Fruit fly (Drosophila melanogaster) whole organism, prepupa: ENCODE data around the gene mbm.
A peak's percentile ranks its signal among the peaks of the same experiment; 100 is the strongest.

ENCODE experiments used
- CG15336 ChIP-seq: fragments of 200-800 bp; sonication (Bioruptor generic); IDR thresholded peaks from 2 replicates; pipeline ENCODE4 v1.3.6; 2022; ENCODE audit warnings: missing biosample characterization, missing genetic modification characterization
- CG3032 ChIP-seq: fragments of 200-800 bp; optimal IDR thresholded peaks from 2 replicates; lab custom pipeline; 2019; ENCODE audit warnings: missing biosample characterization, mild to moderate bottlenecking, missing genetic modification characterization, moderate library complexity
- CG32006 ChIP-seq: fragments of 200-800 bp; sonication (Bioruptor generic); optimal IDR thresholded peaks from 3 replicates; lab custom pipeline; 2017; ENCODE audit warnings: missing biosample characterization, mild to moderate bottlenecking, missing genetic modification characterization
- CG3919 ChIP-seq: fragments of 200-800 bp; sonication (Bioruptor generic); optimal IDR thresholded peaks from 3 replicates; lab custom pipeline; 2016; ENCODE audit warnings: missing biosample characterization, missing genetic modification characterization
- CG6808 ChIP-seq: fragments of 200-800 bp; sonication (Bioruptor generic); optimal IDR thresholded peaks from 3 replicates; lab custom pipeline; 2017; ENCODE audit warnings: missing biosample characterization, missing genetic modification characterization, mild to moderate bottlenecking, moderate library complexity, missing genetic modification reagents
- CG8119 ChIP-seq: fragments of 200-800 bp; sonication (Bioruptor generic); IDR thresholded peaks from 3 replicates; pipeline ENCODE4 v1.3.6; 2022; ENCODE audit warnings: missing biosample characterization, missing genetic modification characterization
- CG8319 ChIP-seq: fragments of 200-800 bp; sonication (Bioruptor generic); optimal IDR thresholded peaks from 3 replicates; lab custom pipeline; 2016; ENCODE audit warnings: missing biosample characterization, missing genetic modification characterization
- CG8632 ChIP-seq: fragments of 200-800 bp; sonication (Bioruptor generic); optimal IDR thresholded peaks from 3 replicates; lab custom pipeline; 2016; ENCODE audit warnings: missing biosample characterization, missing genetic modification characterization
- Ets21C ChIP-seq: fragments of 200-800 bp; sonication (Bioruptor generic); optimal IDR thresholded peaks from 3 replicates; lab custom pipeline; 2016; ENCODE audit warnings: missing biosample characterization, missing genetic modification characterization
- Ets96B ChIP-seq: fragments of 200-800 bp; optimal IDR thresholded peaks from 2 replicates; lab custom pipeline; 2019; ENCODE audit warnings: missing biosample characterization, mild to moderate bottlenecking, missing genetic modification characterization, moderate library complexity
- Gug ChIP-seq: fragments of 200-800 bp; sonication (Bioruptor generic); IDR thresholded peaks from 2 replicates; pipeline ENCODE4 v1.3.6; 2022; ENCODE audit warnings: missing biosample characterization, missing genetic modification characterization
- Lpt ChIP-seq: fragments of 200-800 bp; sonication (Bioruptor generic); optimal IDR thresholded peaks from 3 replicates; lab custom pipeline; 2016; ENCODE audit warnings: missing biosample characterization, missing genetic modification characterization
- OdsH ChIP-seq: fragments of 200-800 bp; sonication (Bioruptor generic); optimal IDR thresholded peaks from 3 replicates; lab custom pipeline; 2016; ENCODE audit warnings: missing biosample characterization, missing genetic modification characterization
- Sox102F ChIP-seq: fragments of 200-800 bp; sonication (Bioruptor generic); optimal IDR thresholded peaks from 2 replicates; lab custom pipeline; 2016; ENCODE audit warnings: missing biosample characterization, mild to moderate bottlenecking, missing genetic modification characterization
- Sox15 ChIP-seq: fragments of 200-800 bp; sonication (Bioruptor generic); optimal IDR thresholded peaks from 3 replicates; lab custom pipeline; 2016; ENCODE audit warnings: missing biosample characterization, missing genetic modification characterization
- acj6 ChIP-seq: fragments of 200-800 bp; sonication (Bioruptor generic); optimal IDR thresholded peaks from 3 replicates; lab custom pipeline; 2016; ENCODE audit warnings: missing biosample characterization, missing genetic modification characterization
- cyc ChIP-seq: fragments of 200-800 bp; sonication (Bioruptor generic); optimal IDR thresholded peaks from 3 replicates; lab custom pipeline; 2016; ENCODE audit warnings: missing biosample characterization, missing genetic modification characterization
- dsx ChIP-seq: fragments of 200-800 bp; optimal IDR thresholded peaks from 3 replicates; lab custom pipeline; 2019; ENCODE audit warnings: missing biosample characterization, mild to moderate bottlenecking, missing genetic modification characterization, moderate library complexity; ENCODE audit not compliant: poor library complexity, severe bottlenecking
- esn ChIP-seq: fragments of 200-800 bp; sonication (Bioruptor generic); optimal IDR thresholded peaks from 2 replicates; lab custom pipeline; 2016; ENCODE audit warnings: missing biosample characterization, mild to moderate bottlenecking, missing genetic modification characterization, moderate library complexity
- fd59A ChIP-seq: fragments of 200-800 bp; sonication (Bioruptor generic); optimal IDR thresholded peaks from 2 replicates; lab custom pipeline; 2017; ENCODE audit warnings: missing biosample characterization, mild to moderate bottlenecking, missing genetic modification characterization, missing genetic modification reagents
- fd85E ChIP-seq: fragments of 200-800 bp; sonication (Bioruptor generic); optimal IDR thresholded peaks from 3 replicates; lab custom pipeline; 2016; ENCODE audit warnings: missing biosample characterization, missing genetic modification characterization
- fkh ChIP-seq: fragments of 200-800 bp; sonication (Bioruptor generic); optimal IDR thresholded peaks from 3 replicates; lab custom pipeline; 2017; ENCODE audit warnings: missing biosample characterization, mild to moderate bottlenecking, missing genetic modification characterization, moderate library complexity
- lz ChIP-seq: fragments of 200-800 bp; sonication (Bioruptor generic); optimal IDR thresholded peaks from 3 replicates; lab custom pipeline; 2016; ENCODE audit warnings: missing biosample characterization, missing genetic modification characterization
- net ChIP-seq: fragments of 200-800 bp; sonication (Bioruptor generic); optimal IDR thresholded peaks from 3 replicates; lab custom pipeline; 2016; ENCODE audit warnings: missing biosample characterization, missing genetic modification characterization
- salr ChIP-seq, 2 experiments: fragments of 200-800 bp; sonication (Bioruptor generic); optimal IDR thresholded peaks; 3 replicates each; lab custom pipeline; 2016 to 2018; ENCODE audit warnings: missing biosample characterization in 2 of 2, missing genetic modification characterization in 2 of 2, mild to moderate bottlenecking in 1 of 2
- svp ChIP-seq: fragments of 200-800 bp; sonication (Bioruptor generic); peaks from one replicate; lab custom pipeline; 2016; ENCODE audit warnings: missing biosample characterization, missing genetic modification characterization
- topi ChIP-seq: fragments of 200-800 bp; sonication (Bioruptor generic); optimal IDR thresholded peaks from 3 replicates; lab custom pipeline; 2016; ENCODE audit warnings: missing biosample characterization, missing genetic modification characterization
- vri ChIP-seq: fragments of 200-800 bp; sonication (Bioruptor generic); optimal IDR thresholded peaks from 3 replicates; lab custom pipeline; 2016; ENCODE audit warnings: missing biosample characterization, mild to moderate bottlenecking, missing genetic modification characterization

mbm gene

DNA sequence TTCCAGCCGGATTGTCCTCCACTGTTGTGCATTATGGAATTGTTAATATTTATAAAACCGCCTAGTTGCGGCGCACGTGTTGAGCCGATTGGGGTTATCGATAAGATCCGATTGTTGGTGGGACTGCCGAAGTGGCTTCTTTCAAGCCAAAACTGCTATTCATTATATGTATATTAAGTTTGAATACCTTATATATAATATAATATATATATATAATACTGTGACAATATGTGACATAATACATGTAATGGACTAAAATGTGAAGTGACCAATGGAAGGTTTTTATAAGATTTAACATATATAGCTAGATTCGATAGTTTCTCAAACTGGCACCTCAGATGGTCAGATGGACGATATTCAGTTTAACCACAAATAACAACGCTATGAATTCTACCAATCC is at the start of gene mbm, which contains the start of gene CG11555:
TSS of gene mbm (minus strand) at position 113 of the 400 bp plus-strand sequence.
TSS of gene CG11555 (plus strand) at position 234 of the 400 bp plus-strand sequence.
- TF ChIP-seq CG32006 (GFP tag; lab: Kevin White, UChicago) (no peak), dsx (GFP tag; lab: Kevin White, UChicago) (peak; percentile 5), Ets96B (tag; lab: Kevin White, UChicago) (peak; percentile 39), CG3032 (peak; percentile 26), esn (GFP tag; lab: Kevin White, UChicago) (peak; percentile 19)

DNA sequence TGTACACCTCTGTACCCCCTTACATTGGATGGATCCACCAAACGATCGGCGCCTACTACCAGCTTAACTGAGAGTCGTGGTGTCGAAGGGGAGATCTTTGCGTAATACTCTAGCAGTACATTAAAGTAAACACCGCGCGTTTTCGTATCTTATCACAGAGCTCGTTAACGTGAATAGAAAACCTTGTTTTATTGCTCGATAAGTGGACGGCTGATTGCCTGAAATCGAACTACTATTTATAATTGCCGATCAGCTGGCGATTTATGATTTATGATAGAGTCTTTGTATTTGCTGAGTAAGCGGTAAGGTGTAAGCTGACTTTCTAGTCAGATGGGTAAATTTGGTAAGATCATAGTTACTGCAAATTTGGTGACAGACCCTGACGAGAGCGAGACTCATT is 49.4 kb upstream of the mbm start:
- TF ChIP-seq Lpt: no peak
- no peak for TF ChIP-seq CG6808 (GFP tag; lab: Kevin White, UChicago)
- TF ChIP-seq Sox15 (GFP tag; lab: Kevin White, UChicago): no peak
- no peak for TF ChIP-seq CG8319 (GFP tag; lab: Kevin White, UChicago)
- TF ChIP-seq CG8632 (GFP tag; lab: Kevin White, UChicago): no peak
- TF ChIP-seq CG32006 (GFP tag; lab: Kevin White, UChicago): no peak
- TF ChIP-seq Gug (GFP tag; lab: Robert Waterston, UW): no peak
- no peak for TF ChIP-seq salr (GFP tag; optimal IDR thresholded peaks at IDR 0.05; lab: Kevin White, UChicago)
- TF ChIP-seq svp: no peak

- TF ChIP-seq vri (GFP tag; lab: Kevin White, UChicago) (no peak), CG15336 (GFP tag; lab: Robert Waterston, UW) (no peak), lz (GFP tag; lab: Kevin White, UChicago) (no peak), dsx (GFP tag; lab: Kevin White, UChicago) (no peak), OdsH (GFP tag; lab: Kevin White, UChicago) (no peak), acj6 (GFP tag; lab: Kevin White, UChicago) (no peak), Ets21C (no peak), CG8119 (GFP tag; lab: Robert Waterston, UW) (no peak), fd59A (GFP tag; lab: Kevin White, UChicago) (no peak)
Measured at dm6 chr2L:321793-322192, 48.3 kb upstream of the mbm start, which contains the start of gene CG33127. TSS of gene CG33127 (plus strand) at chr2L:322101.

dm6 chr2L:321148-321547 is 47.6 kb upstream of the mbm start, which contains the start of gene CG11911:
TSS of gene CG11911 (minus strand) at chr2L:321248.
- TF ChIP-seq net (GFP tag; lab: Kevin White, UChicago) (no peak), dsx (GFP tag; lab: Kevin White, UChicago) (no peak), topi (GFP tag; lab: Kevin White, UChicago) (no peak), fd85E (GFP tag; lab: Kevin White, UChicago) (no peak), lz (GFP tag; lab: Kevin White, UChicago) (no peak), fkh (GFP tag; lab: Kevin White, UChicago) (no peak)

dm6 chr2L:319745-320144 is 46.2 kb upstream of the mbm start:
- TF ChIP-seq fd85E (GFP tag; lab: Kevin White, UChicago) (no peak), cyc (GFP tag; lab: Kevin White, UChicago) (no peak), CG3919 (GFP tag; lab: Kevin White, UChicago) (no peak), Sox102F (GFP tag; lab: Kevin White, UChicago) (no peak)
- TF ChIP-seq, all 60 proteins: peak for 0

DNA sequence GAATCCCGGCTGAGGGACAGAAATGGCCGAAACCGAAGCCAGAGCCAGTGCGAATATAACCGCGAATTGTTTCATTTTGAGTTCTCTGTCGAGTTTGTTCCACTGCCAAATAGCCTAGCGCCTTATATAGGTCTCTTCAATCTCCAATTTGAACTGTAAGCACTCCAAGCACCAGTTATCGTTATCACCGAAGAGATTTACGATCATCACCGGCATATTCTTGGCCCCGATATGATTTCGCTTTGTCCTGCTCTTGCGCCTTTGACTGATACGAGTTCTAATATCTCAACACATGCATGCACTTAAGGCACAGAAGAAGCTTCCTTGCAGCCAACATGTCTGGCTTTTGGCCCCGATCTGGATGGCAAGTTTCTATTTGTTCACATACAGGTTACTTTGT is 45.6 kb upstream of the mbm start, which contains the start of gene CG11912:
TSS of gene CG11912 (minus strand) at position 101 of the 400 bp plus-strand sequence.
- TF ChIP-seq CG8319 (GFP tag; lab: Kevin White, UChicago) (no peak), fd59A (GFP tag; lab: Kevin White, UChicago) (no peak)
